Worm (Caenorhabditis elegans) whole organism, L1 larva: ENCODE data around the gene cgr-1.
A peak's percentile ranks its signal among the peaks of the same experiment; 100 is the strongest.

ENCODE experiments used
- C04F5.9 ChIP-seq: sonication (generic microtip); optimal IDR thresholded peaks from 2 replicates; lab custom pipeline; 2016; ENCODE audit warnings: missing genetic modification characterization, missing compliant biosample characterization
- aha-1 ChIP-seq: fragments of 150-350 bp; optimal IDR thresholded peaks from 2 replicates; lab custom pipeline; 2014; ENCODE audit warnings: missing biosample characterization, missing genetic modification characterization
- alr-1 ChIP-seq: fragments of 200-800 bp; sonication (Bioruptor generic); optimal IDR thresholded peaks from 2 replicates; lab custom pipeline; 2018; ENCODE audit warnings: borderline replicate concordance, mild to moderate bottlenecking, missing genetic modification characterization, missing compliant biosample characterization
- aly-2 ChIP-seq: fragments of 150-350 bp; optimal IDR thresholded peaks from 2 replicates; lab custom pipeline; 2014; ENCODE audit warnings: missing biosample characterization, missing genetic modification characterization
- ceh-82 ChIP-seq, 3 experiments: fragments of 150-350 bp in 1 of 3; sonication (generic microtip) in 2 of 3; optimal IDR thresholded peaks; 2 replicates each; lab custom pipeline; 2014 to 2017; ENCODE audit warnings: missing biosample characterization in 3 of 3, missing genetic modification characterization in 3 of 3
- ceh-88 ChIP-seq: fragments of 200-800 bp; sonication (Bioruptor generic); IDR thresholded peaks from 2 replicates; pipeline ENCODE4 v1.3.6; 2022; ENCODE audit warnings: missing genetic modification characterization, missing compliant biosample characterization
- ceh-90 ChIP-seq: sonication (generic microtip); optimal IDR thresholded peaks from 2 replicates; lab custom pipeline; 2016; ENCODE audit warnings: missing genetic modification characterization, missing compliant biosample characterization
- ces-1 ChIP-seq: fragments of 150-350 bp; optimal IDR thresholded peaks from 2 replicates; lab custom pipeline; 2014; ENCODE audit warnings: missing biosample characterization, missing genetic modification reagents, missing genetic modification characterization
- dsc-1 ChIP-seq: sonication (generic microtip); optimal IDR thresholded peaks from 2 replicates; lab custom pipeline; 2016; ENCODE audit warnings: mild to moderate bottlenecking, missing genetic modification characterization, missing compliant biosample characterization
- efl-1 ChIP-seq, 4 experiments: fragments of 150-350 bp; optimal IDR thresholded peaks in 3 of 4; peaks in 1 of 4; 1 replicate in 1 of 4; 2 replicates in 3 of 4; lab custom pipeline; 2014; ENCODE audit warnings: missing biosample characterization in 2 of 4, missing genetic modification characterization in 2 of 4, missing genetic modification reagents in 2 of 4
- egl-13 ChIP-seq: sonication (generic microtip); optimal IDR thresholded peaks from 2 replicates; lab custom pipeline; 2016; ENCODE audit warnings: missing genotype, missing genetic modification reagents, missing genetic modification characterization, missing compliant biosample characterization
- egl-27 ChIP-seq, 2 experiments: fragments of 150-350 bp in 1 of 2; sonication (generic microtip); optimal IDR thresholded peaks; 3 replicates each; lab custom pipeline; 2017 to 2018; ENCODE audit warnings: missing biosample characterization in 2 of 2, missing genetic modification characterization in 2 of 2, missing genetic modification reagents in 2 of 2
- elt-3 ChIP-seq, 6 experiments: fragments of 150-350 bp in 1 of 6; sonication (generic microtip); optimal IDR thresholded peaks; 2 replicates each; lab custom pipeline; 2017 to 2018; ENCODE audit warnings: missing biosample characterization in 6 of 6, missing genetic modification characterization in 6 of 6, inconsistent platforms in 1 of 6
- fkh-10 ChIP-seq: sonication (generic microtip); optimal IDR thresholded peaks from 2 replicates; lab custom pipeline; 2017; ENCODE audit warnings: missing biosample characterization, missing genetic modification reagents, missing genetic modification characterization
- fkh-4 ChIP-seq: sonication (generic microtip); optimal IDR thresholded peaks from 2 replicates; lab custom pipeline; 2016; ENCODE audit warnings: missing compliant biosample characterization, missing genetic modification characterization, borderline replicate concordance
- fkh-8 ChIP-seq: sonication (generic microtip); optimal IDR thresholded peaks from 2 replicates; lab custom pipeline; 2016; ENCODE audit warnings: mild to moderate bottlenecking, missing genetic modification characterization, missing compliant biosample characterization
- fos-1 ChIP-seq: fragments of 150-350 bp; optimal IDR thresholded peaks from 2 replicates; lab custom pipeline; 2014; ENCODE audit warnings: missing biosample characterization, missing genetic modification characterization
- grh-1 ChIP-seq: fragments of 200-800 bp; sonication (Bioruptor generic); IDR thresholded peaks from 2 replicates; pipeline ENCODE4 v1.3.6; 2022; ENCODE audit warnings: missing genetic modification reagents, missing genetic modification characterization, missing compliant biosample characterization
- irx-1 ChIP-seq: sonication (generic microtip); optimal IDR thresholded peaks from 2 replicates; lab custom pipeline; 2016; ENCODE audit warnings: missing genetic modification characterization, missing compliant biosample characterization
- isw-1 ChIP-seq: fragments of 200-800 bp; sonication (Bioruptor generic); IDR thresholded peaks from 2 replicates; pipeline ENCODE4 v1.3.6; 2022; ENCODE audit warnings: missing genetic modification characterization, missing compliant biosample characterization
- lin-14 ChIP-seq: fragments of 200-800 bp; sonication (Bioruptor generic); optimal IDR thresholded peaks from 2 replicates; lab custom pipeline; 2018; ENCODE audit warnings: mild to moderate bottlenecking, missing genetic modification characterization, moderate library complexity, missing compliant biosample characterization
- lin-35 ChIP-seq, 2 experiments: fragments of 150-350 bp; optimal IDR thresholded peaks; 2 replicates each; lab custom pipeline; 2014; ENCODE audit warnings: missing biosample characterization in 2 of 2, missing genetic modification characterization in 2 of 2, missing genetic modification reagents in 2 of 2
- mef-2 ChIP-seq: fragments of 150-350 bp; optimal IDR thresholded peaks from 2 replicates; lab custom pipeline; 2014; ENCODE audit warnings: missing biosample characterization, missing genetic modification characterization
- mep-1 ChIP-seq: fragments of 150-350 bp; optimal IDR thresholded peaks from 2 replicates; lab custom pipeline; 2014; ENCODE audit warnings: missing biosample characterization, missing genetic modification characterization
- nhr-19 ChIP-seq: fragments of 200-800 bp; sonication (Bioruptor generic); conservative IDR thresholded peaks from 2 replicates; pipeline ENCODE4 v1.3.6; 2022; ENCODE audit warnings: missing genetic modification characterization, missing compliant biosample characterization
- nhr-20 ChIP-seq: sonication (generic microtip); optimal IDR thresholded peaks from 2 replicates; lab custom pipeline; 2016; ENCODE audit warnings: mild to moderate bottlenecking, missing genetic modification characterization, missing compliant biosample characterization
- nhr-237 ChIP-seq: fragments of 150-350 bp; optimal IDR thresholded peaks from 2 replicates; lab custom pipeline; 2014; ENCODE audit warnings: missing biosample characterization, missing genetic modification characterization
- nhr-28 ChIP-seq: fragments of 150-350 bp; optimal IDR thresholded peaks from 2 replicates; lab custom pipeline; 2014; ENCODE audit warnings: missing biosample characterization, missing genetic modification characterization
- nhr-47 ChIP-seq: sonication (generic microtip); optimal IDR thresholded peaks from 2 replicates; lab custom pipeline; 2016; ENCODE audit warnings: mild to moderate bottlenecking, missing genetic modification characterization, moderate library complexity, missing compliant biosample characterization
- nhr-71 ChIP-seq: sonication (generic microtip); optimal IDR thresholded peaks from 2 replicates; lab custom pipeline; 2016; ENCODE audit warnings: mild to moderate bottlenecking, missing genetic modification characterization, moderate library complexity, missing compliant biosample characterization
- nhr-77 ChIP-seq: fragments of 150-350 bp; optimal IDR thresholded peaks from 2 replicates; lab custom pipeline; 2014; ENCODE audit warnings: missing biosample characterization, missing genetic modification characterization
- nhr-84 ChIP-seq: sonication (generic microtip); optimal IDR thresholded peaks from 2 replicates; lab custom pipeline; 2017; ENCODE audit warnings: missing biosample characterization, missing genetic modification characterization
- nhr-90 ChIP-seq: sonication (generic microtip); optimal IDR thresholded peaks from 2 replicates; lab custom pipeline; 2016; ENCODE audit warnings: mild to moderate bottlenecking, missing genetic modification characterization, missing compliant biosample characterization; ENCODE audit not compliant: poor library complexity
- pax-3 ChIP-seq: fragments of 200-800 bp; sonication (Bioruptor generic); optimal IDR thresholded peaks from 2 replicates; lab custom pipeline; 2018; ENCODE audit warnings: mild to moderate bottlenecking, missing genetic modification characterization, moderate library complexity, missing compliant biosample characterization
- rnt-1 ChIP-seq: sonication (generic microtip); optimal IDR thresholded peaks from 2 replicates; lab custom pipeline; 2016; ENCODE audit warnings: mild to moderate bottlenecking, missing genetic modification characterization, moderate library complexity, missing compliant biosample characterization
- snpc-4 ChIP-seq: fragments of 150-350 bp; optimal IDR thresholded peaks from 2 replicates; lab custom pipeline; 2014; ENCODE audit warnings: missing biosample characterization, missing genetic modification characterization
- sox-4 ChIP-seq: sonication (generic microtip); optimal IDR thresholded peaks from 2 replicates; lab custom pipeline; 2016; ENCODE audit warnings: missing genetic modification characterization, missing compliant biosample characterization
- sptf-1 ChIP-seq: fragments of 150-350 bp; optimal IDR thresholded peaks from 2 replicates; lab custom pipeline; 2014; ENCODE audit warnings: missing biosample characterization, missing genetic modification characterization
- sup-37 ChIP-seq: fragments of 200-800 bp; sonication (Bioruptor generic); optimal IDR thresholded peaks from 2 replicates; lab custom pipeline; 2018; ENCODE audit warnings: mild to moderate bottlenecking, missing genetic modification characterization, missing compliant biosample characterization
- unc-30 ChIP-seq: sonication (generic microtip); optimal IDR thresholded peaks from 2 replicates; lab custom pipeline; 2017; ENCODE audit warnings: missing biosample characterization, missing genetic modification characterization
- unc-62 ChIP-seq: fragments of 150-350 bp; optimal IDR thresholded peaks from 2 replicates; lab custom pipeline; 2014; ENCODE audit warnings: missing biosample characterization, missing genetic modification reagents, missing genetic modification characterization
- unc-86 ChIP-seq: sonication (generic microtip); optimal IDR thresholded peaks from 2 replicates; lab custom pipeline; 2016; ENCODE audit warnings: missing genetic modification characterization, missing compliant biosample characterization
- unc-98 ChIP-seq: fragments of 200-800 bp; sonication (Bioruptor generic); IDR thresholded peaks from 2 replicates; pipeline ENCODE4 v1.3.6; 2022; ENCODE audit warnings: missing genetic modification characterization, missing compliant biosample characterization
- vab-15 ChIP-seq: sonication (generic microtip); optimal IDR thresholded peaks from 2 replicates; lab custom pipeline; 2017; ENCODE audit warnings: missing genotype, mild to moderate bottlenecking, missing genetic modification characterization, missing compliant biosample characterization

The cgr-1 gene

ce11 chrX:3585625-3586024 lies 14.6 kb downstream of the cgr-1 start, which contains the start of gene T27A10.2:
T27A10.2 (plus strand) TSS chrX:3585957.
- no peak for TF ChIP-seq efl-1 (optimal IDR thresholded peaks at IDR 0.05; lab: Kevin White, UChicago)
- TF ChIP-seq efl-1 (GFP tag; optimal IDR thresholded peaks at IDR 0.05 in 1 of 2; lab: Kevin White, UChicago): peak in 1 of 2 experiments; percentile 52
- TF ChIP-seq lin-14 (GFP tag; lab: Kevin White, UChicago): peak; percentile 24
- TF ChIP-seq mef-2: no peak

DNA sequence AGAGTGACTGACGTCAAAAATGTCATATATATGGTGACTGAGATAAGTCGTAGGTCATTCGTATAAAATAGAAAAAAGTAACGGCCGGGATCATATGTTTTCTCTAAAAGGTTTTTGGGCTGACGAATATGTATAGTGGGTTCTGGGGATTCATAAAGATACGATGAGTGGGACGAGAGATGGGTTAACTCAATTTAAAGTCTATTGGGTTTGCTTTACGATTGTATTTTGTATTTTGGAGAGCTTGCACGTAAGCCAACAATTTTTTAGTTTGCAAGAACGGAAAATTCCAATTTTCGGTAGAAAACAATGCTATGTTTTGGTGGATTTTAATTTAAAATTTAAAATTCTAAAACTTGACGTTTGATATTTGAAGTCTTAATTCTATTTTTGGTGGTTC lies 15.8 kb downstream of the cgr-1 start:
- TF ChIP-seq nhr-71 (tag; lab: Kevin White, UChicago) (peak; percentile 7), fkh-4 (tag; lab: Kevin White, UChicago) (no peak), lin-14 (GFP tag; lab: Kevin White, UChicago) (peak; percentile 36), ces-1 (GFP tag; lab: Kevin White, UChicago) (peak; percentile 48), snpc-4 (tag; lab: Kevin White, UChicago) (no peak), nhr-84 (tag; lab: Kevin White, UChicago) (no peak), fos-1 (no peak)

DNA sequence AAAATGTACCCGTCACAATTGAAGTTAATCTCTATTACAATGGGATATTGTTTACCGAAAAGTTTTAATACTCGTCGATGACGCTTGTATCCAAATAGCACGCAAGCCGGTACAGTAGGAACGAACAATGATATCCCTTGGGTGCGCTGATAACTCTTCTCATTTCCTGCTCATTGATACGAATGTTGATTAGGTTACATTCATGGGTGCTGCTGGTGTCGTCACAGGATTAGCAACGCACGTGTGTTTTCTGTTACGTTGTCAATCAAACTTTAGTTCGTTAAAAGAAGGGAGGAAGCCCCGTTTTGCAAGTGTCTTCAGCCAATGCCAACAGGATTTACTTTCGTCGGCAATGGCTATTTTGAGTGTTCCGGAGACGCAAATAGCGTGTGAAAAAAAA lies 16.8 kb downstream of the cgr-1 start:
- TF ChIP-seq unc-62 (GFP tag; lab: Kevin White, UChicago): no peak
- peak; percentile 7 for TF ChIP-seq pax-3
- TF ChIP-seq mef-2: no peak
- TF ChIP-seq nhr-71 (tag; lab: Kevin White, UChicago): peak; percentile 28
- TF ChIP-seq egl-13 (tag; lab: Kevin White, UChicago): peak; percentile 3
- TF ChIP-seq nhr-47 (tag; lab: Kevin White, UChicago): peak; percentile 25
- no peak for TF ChIP-seq isw-1
- TF ChIP-seq sox-4 (tag; lab: Kevin White, UChicago): peak; percentile 44
- peak; percentile 81 for TF ChIP-seq fkh-8
- peak; percentile 93 for TF ChIP-seq dsc-1 (tag; lab: Kevin White, UChicago)

- TF ChIP-seq vab-15 (no peak), lin-14 (GFP tag; lab: Kevin White, UChicago) (peak; percentile 11), nhr-47 (tag; lab: Kevin White, UChicago) (peak; percentile 32), aly-2 (tag; lab: Kevin White, UChicago) (no peak), fkh-10 (peak; percentile 5), nhr-71 (tag; lab: Kevin White, UChicago) (peak; percentile 53), fkh-4 (tag; lab: Kevin White, UChicago) (no peak), sup-37 (GFP tag; lab: Kevin White, UChicago) (no peak), unc-98 (GFP tag; lab: Robert Waterston, UW) (no peak), ceh-82 (tag; optimal IDR thresholded peaks at IDR 0.05; lab: Kevin White, UChicago) (no peak), fkh-8 (peak; percentile 75), snpc-4 (tag; lab: Kevin White, UChicago) (no peak), alr-1 (tag; lab: Kevin White, UChicago) (no peak), nhr-20 (tag; lab: Kevin White, UChicago) (peak; percentile 7), unc-86 (tag; lab: Kevin White, UChicago) (no peak), C04F5.9 (no peak), egl-27 (tag; optimal IDR thresholded peaks at IDR 0.05; lab: Kevin White, UChicago) (no peak), rnt-1 (no peak), nhr-19 (GFP tag; lab: Robert Waterston, UW) (no peak), irx-1 (tag; lab: Kevin White, UChicago) (no peak)
Measured at ce11 chrX:3581813-3582212, 18.4 kb downstream of the cgr-1 start.

DNA sequence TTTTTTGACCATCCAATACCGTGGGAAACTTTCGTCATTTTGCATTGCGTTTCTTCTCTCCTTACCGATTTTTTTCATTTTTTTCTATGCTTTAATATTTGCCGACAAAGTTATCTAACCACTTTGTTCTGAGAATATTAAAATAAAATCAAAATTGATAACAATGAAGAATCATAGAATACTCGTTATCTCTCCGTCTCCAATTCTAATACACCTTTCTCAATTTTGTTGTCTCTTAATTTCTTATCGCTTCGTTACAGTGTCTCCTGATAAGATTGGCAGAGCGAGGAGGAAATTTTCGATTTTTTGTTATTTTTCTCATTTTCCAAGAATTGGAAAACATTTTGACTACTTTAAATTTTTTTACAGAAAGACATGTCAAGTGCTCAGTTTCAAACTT lies 24.0 kb downstream of the cgr-1 start, which contains the start of gene ckc-1:
Gene ckc-1 (plus strand): TSS at position 368 of the 400 bp plus-strand sequence.
- peak in 3 of 6 experiments; percentile 13 to 63 (median 33) for TF ChIP-seq elt-3 (tag; optimal IDR thresholded peaks at IDR 0.05; lab: Kevin White, UChicago)
- TF ChIP-seq mep-1 (tag; lab: Kevin White, UChicago): peak; percentile 6
- TF ChIP-seq ceh-90: no peak
- no peak for TF ChIP-seq nhr-28 (tag; lab: Kevin White, UChicago)
- no peak for TF ChIP-seq nhr-237
- peak; percentile 10 for TF ChIP-seq nhr-71 (tag; lab: Kevin White, UChicago)
- peak; percentile 29 for TF ChIP-seq lin-14 (GFP tag; lab: Kevin White, UChicago)
- TF ChIP-seq ces-1 (GFP tag; lab: Kevin White, UChicago): no peak
- TF ChIP-seq grh-1 (GFP tag; lab: Robert Waterston, UW): no peak
- TF ChIP-seq unc-30: no peak
- no peak for TF ChIP-seq pax-3
- no peak for TF ChIP-seq sptf-1
- TF ChIP-seq ceh-88 (GFP tag; lab: Robert Waterston, UW): no peak
- no peak for TF ChIP-seq unc-98 (GFP tag; lab: Robert Waterston, UW)
- peak in 1 of 2 experiments; percentile 35 for TF ChIP-seq lin-35 (GFP tag; optimal IDR thresholded peaks at IDR 0.05; lab: Kevin White, UChicago)
- TF ChIP-seq egl-27 (tag; optimal IDR thresholded peaks at IDR 0.05; lab: Kevin White, UChicago): no peak
- TF ChIP-seq nhr-77 (tag; lab: Kevin White, UChicago): no peak
- TF ChIP-seq aha-1: no peak
- TF ChIP-seq nhr-90: peak; percentile 31
